Worm (Caenorhabditis elegans): ENCODE measurements around the gene W06D12.6.

W06D12.6 gene

DNA sequence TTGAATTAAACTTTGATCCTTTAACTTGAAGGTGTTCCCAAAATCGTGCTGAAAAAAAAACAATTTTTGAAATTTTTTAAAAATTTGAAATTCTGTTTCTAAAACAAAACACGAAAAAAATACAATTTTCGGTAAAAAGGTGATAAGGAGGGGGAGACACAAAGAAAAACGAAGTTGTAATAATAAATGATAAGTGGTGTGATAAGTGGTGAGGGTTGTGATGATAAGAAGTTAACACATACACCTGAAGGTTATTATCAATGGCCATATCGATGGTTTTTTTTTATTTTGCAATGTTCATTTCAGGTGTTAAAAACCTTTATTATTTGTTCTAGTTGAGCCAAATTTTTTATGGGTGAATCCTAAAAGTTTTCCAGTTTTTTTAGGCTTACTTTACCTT, 8.4 kb downstream of the W06D12.6 start, which contains the start of gene twk-33 (continued):
- no peak for TF ChIP-seq dve-1 (tag; optimal IDR thresholded peaks at IDR 0.05; ENCODE audit: insufficient read depth)
- no peak for TF ChIP-seq D1046.2 (GFP tag; IDR thresholded peaks at IDR 0.05)
- TF ChIP-seq R02D3.7 (tag; optimal IDR thresholded peaks at IDR 0.05), result no peak
- TF ChIP-seq Y5F2A.4 (GFP tag; optimal IDR thresholded peaks at IDR 0.05), result no peak
- no peak for TF ChIP-seq nhr-48 (tag; optimal IDR thresholded peaks at IDR 0.05)
- no peak for TF ChIP-seq ceh-62 (tag; optimal IDR thresholded peaks at IDR 0.05)
- TF ChIP-seq egl-27 (tag; optimal IDR thresholded peaks at IDR 0.05), result no peak
- no peak for TF ChIP-seq arid-1 (GFP tag; conservative IDR thresholded peaks at IDR 0.05)
- no peak for TF ChIP-seq set-16 (GFP tag; IDR thresholded peaks at IDR 0.05)
- no peak for TF ChIP-seq zfp-2 (tag; optimal IDR thresholded peaks at IDR 0.05)
- no peak for TF ChIP-seq nhr-237 (tag; optimal IDR thresholded peaks at IDR 0.05)
- TF ChIP-seq ceh-20 (GFP tag; IDR thresholded peaks at IDR 0.05), result no peak
- no peak for TF ChIP-seq fos-1 (tag; optimal IDR thresholded peaks at IDR 0.05)
- TF ChIP-seq dmd-6 (GFP tag; IDR thresholded peaks at IDR 0.05), result peak; percentile 83
- TF ChIP-seq mxl-3 (GFP tag; optimal IDR thresholded peaks at IDR 0.05), result no peak
- TF ChIP-seq lin-39 (tag; optimal IDR thresholded peaks at IDR 0.05), result no peak
- no peak for TF ChIP-seq F37D6.2 (tag; optimal IDR thresholded peaks at IDR 0.05)
- TF ChIP-seq php-3 (GFP tag; IDR thresholded peaks at IDR 0.05), result peak; percentile 61; the same call in 1 of the 2 replicates
- TF ChIP-seq nhr-11 (tag; optimal IDR thresholded peaks at IDR 0.05), result no peak
- no peak for TF ChIP-seq mxl-2 (GFP tag; conservative IDR thresholded peaks at IDR 0.05)
- TF ChIP-seq dpl-1 (GFP tag; optimal IDR thresholded peaks at IDR 0.05), result no peak
- no peak for TF ChIP-seq F49E8.2 (tag; optimal IDR thresholded peaks at IDR 0.05; ENCODE audit: borderline replicate concordance)
- TF ChIP-seq zfp-3 (GFP tag; conservative IDR thresholded peaks at IDR 0.05), result no peak
- TF ChIP-seq egl-43 (GFP tag; IDR thresholded peaks at IDR 0.05), result no peak
- TF ChIP-seq zag-1 (tag; optimal IDR thresholded peaks at IDR 0.05), result no peak
- no peak for TF ChIP-seq aha-1 (tag)
- TF ChIP-seq snpc-4 (tag; optimal IDR thresholded peaks at IDR 0.05), result no peak
- TF ChIP-seq duxl-1 (tag; optimal IDR thresholded peaks at IDR 0.05; ENCODE audit: poor library complexity), result no peak
- TF ChIP-seq tra-1 (GFP tag; IDR thresholded peaks at IDR 0.05), result peak; percentile 68; the same call in 1 of the 2 replicates
- TF ChIP-seq hlh-11 (tag; optimal IDR thresholded peaks at IDR 0.05), result peak; percentile 62
- TF ChIP-seq nhr-76 (tag; optimal IDR thresholded peaks at IDR 0.05), result no peak
- TF ChIP-seq hmg-1.1 (GFP tag; IDR thresholded peaks at IDR 0.05), result no peak
- no peak for TF ChIP-seq F26F4.8 (GFP tag; conservative IDR thresholded peaks at IDR 0.05)
- no peak for TF ChIP-seq zip-11 (GFP tag; IDR thresholded peaks at IDR 0.05)
- TF ChIP-seq madf-5 (GFP tag; IDR thresholded peaks at IDR 0.05), result no peak
- TF ChIP-seq pqm-1 (tag; optimal IDR thresholded peaks at IDR 0.05), result peak; percentile 99
- TF ChIP-seq nhr-77 (tag; optimal IDR thresholded peaks at IDR 0.05), result peak; percentile 44
- TF ChIP-seq ctbp-1 (GFP tag; IDR thresholded peaks at IDR 0.05), result no peak
- no peak for TF ChIP-seq tag-97 (GFP tag; IDR thresholded peaks at IDR 0.05)
- no peak for TF ChIP-seq T26A8.4 (GFP tag; IDR thresholded peaks at IDR 0.05)
- TF ChIP-seq lsy-2 (tag; optimal IDR thresholded peaks at IDR 0.05), result no peak
- TF ChIP-seq hlh-30 (tag; optimal IDR thresholded peaks at IDR 0.05; ENCODE audit: insufficient read depth), result no peak
- TF ChIP-seq snpc-1.2 (GFP tag; IDR thresholded peaks at IDR 0.05), result no peak
- no peak for TF ChIP-seq daf-16 (GFP tag; optimal IDR thresholded peaks at IDR 0.05)
- peak; percentile 63 for TF ChIP-seq daf-16 (tag; optimal IDR thresholded peaks at IDR 0.05)
- TF ChIP-seq attf-4 (tag; optimal IDR thresholded peaks at IDR 0.05), result no peak
- no peak for TF ChIP-seq mdt-29 (GFP tag; IDR thresholded peaks at IDR 0.05)
- TF ChIP-seq daf-19 (GFP tag; conservative IDR thresholded peaks at IDR 0.05), result no peak
- no peak for TF ChIP-seq Y48G9A.11 (GFP tag; IDR thresholded peaks at IDR 0.05)
- TF ChIP-seq nhr-111 (GFP tag; optimal IDR thresholded peaks at IDR 0.05), result no peak
- peak; percentile 33; the same call in 1 of the 2 replicates for TF ChIP-seq lin-1 (GFP tag; IDR thresholded peaks at IDR 0.05)
- TF ChIP-seq nhr-28 (tag; optimal IDR thresholded peaks at IDR 0.05), result peak; percentile 91
- TF ChIP-seq jun-1 (tag; optimal IDR thresholded peaks at IDR 0.05), result no peak

Measured in whole organism, L4 larva.